Worm (Caenorhabditis elegans) whole organism, mixed stage, embryonic: ENCODE results near the gene irld-51.

ENCODE experiments used
- M03D4.4 ChIP-seq: sonication (generic microtip); optimal IDR thresholded peaks from 2 replicates; lab custom pipeline; 2017; ENCODE audit warnings: mild to moderate bottlenecking, missing genetic modification characterization, missing compliant biosample characterization
- bed-3 ChIP-seq: fragments of 200-800 bp; sonication (Bioruptor generic); optimal IDR thresholded peaks from 3 replicates; lab custom pipeline; 2018; ENCODE audit warnings: mild to moderate bottlenecking, missing genetic modification characterization, moderate library complexity, missing compliant biosample characterization
- ceh-39 ChIP-seq: fragments of 150-350 bp; optimal IDR thresholded peaks from 2 replicates; lab custom pipeline; 2014; ENCODE audit warnings: missing biosample characterization, missing genetic modification characterization
- ceh-43 ChIP-seq: fragments of 200-800 bp; sonication (Bioruptor generic); optimal IDR thresholded peaks from 2 replicates; lab custom pipeline; 2018; ENCODE audit warnings: mild to moderate bottlenecking, missing genetic modification characterization, moderate library complexity, missing compliant biosample characterization
- ceh-83 ChIP-seq: fragments of 200-800 bp; sonication (Bioruptor generic); optimal IDR thresholded peaks from 2 replicates; lab custom pipeline; 2018; ENCODE audit warnings: mild to moderate bottlenecking, missing genetic modification characterization, missing compliant biosample characterization
- ces-1 ChIP-seq: fragments of 150-350 bp; optimal IDR thresholded peaks from 2 replicates; lab custom pipeline; 2014; ENCODE audit warnings: missing biosample characterization, missing genetic modification reagents, missing genetic modification characterization
- cnd-1 ChIP-seq: fragments of 200-800 bp; sonication (Bioruptor generic); optimal IDR thresholded peaks from 2 replicates; lab custom pipeline; 2018; ENCODE audit warnings: mild to moderate bottlenecking, missing genetic modification characterization, missing compliant biosample characterization
- drap-1 ChIP-seq: fragments of 200-800 bp; sonication (Bioruptor generic); optimal IDR thresholded peaks from 3 replicates; lab custom pipeline; 2018; ENCODE audit warnings: mild to moderate bottlenecking, missing genetic modification characterization, missing compliant biosample characterization
- elt-1 ChIP-seq: sonication (generic microtip); optimal IDR thresholded peaks from 2 replicates; lab custom pipeline; 2017; ENCODE audit warnings: missing genetic modification characterization, mild to moderate bottlenecking, missing compliant biosample characterization, antibody characterized with exemption, moderate library complexity, borderline replicate concordance; ENCODE audit not compliant: insufficient read depth
- elt-3 ChIP-seq: fragments of 150-350 bp; optimal IDR thresholded peaks from 2 replicates; lab custom pipeline; 2014; ENCODE audit warnings: missing biosample characterization, missing genetic modification characterization
- flh-1 ChIP-seq: fragments of 200-800 bp; sonication (Bioruptor generic); optimal IDR thresholded peaks from 2 replicates; lab custom pipeline; 2018; ENCODE audit warnings: mild to moderate bottlenecking, missing genetic modification characterization, moderate library complexity, missing compliant biosample characterization
- hlh-1 ChIP-seq: fragments of 150-350 bp; optimal IDR thresholded peaks from 2 replicates; lab custom pipeline; 2014; ENCODE audit warnings: missing biosample characterization, missing genetic modification reagents, missing genetic modification characterization
- lin-13 ChIP-seq: fragments of 150-350 bp; optimal IDR thresholded peaks from 2 replicates; lab custom pipeline; 2014; ENCODE audit warnings: missing biosample characterization, missing genetic modification characterization
- lin-32 ChIP-seq: fragments of 200-800 bp; sonication (Bioruptor generic); optimal IDR thresholded peaks from 2 replicates; lab custom pipeline; 2018; ENCODE audit warnings: mild to moderate bottlenecking, missing genetic modification characterization, missing compliant biosample characterization
- lsy-2 ChIP-seq: fragments of 150-350 bp; optimal IDR thresholded peaks from 2 replicates; lab custom pipeline; 2014; ENCODE audit warnings: missing biosample characterization, missing genetic modification characterization
- mab-5 ChIP-seq: fragments of 150-350 bp; optimal IDR thresholded peaks from 2 replicates; lab custom pipeline; 2014; ENCODE audit warnings: missing biosample characterization, missing genetic modification characterization
- mep-1 ChIP-seq: fragments of 150-350 bp; optimal IDR thresholded peaks from 2 replicates; lab custom pipeline; 2017; ENCODE audit warnings: missing biosample characterization, missing genetic modification reagents, missing genetic modification characterization, inconsistent platforms
- mls-2 ChIP-seq: sonication (generic microtip); optimal IDR thresholded peaks from 2 replicates; lab custom pipeline; 2016; ENCODE audit warnings: mild to moderate bottlenecking, missing genetic modification characterization, moderate library complexity, missing compliant biosample characterization
- nhr-12 ChIP-seq: fragments of 150-350 bp; optimal IDR thresholded peaks from 2 replicates; lab custom pipeline; 2014; ENCODE audit warnings: missing biosample characterization, missing genetic modification characterization
- nhr-2 ChIP-seq: fragments of 150-350 bp; optimal IDR thresholded peaks from 2 replicates; lab custom pipeline; 2014; ENCODE audit warnings: missing biosample characterization, missing genetic modification characterization
- nhr-237 ChIP-seq: fragments of 150-350 bp; optimal IDR thresholded peaks from 2 replicates; lab custom pipeline; 2014; ENCODE audit warnings: missing biosample characterization, missing genetic modification characterization
- nhr-28 ChIP-seq: fragments of 150-350 bp; optimal IDR thresholded peaks from 2 replicates; lab custom pipeline; 2014; ENCODE audit warnings: missing biosample characterization, missing genetic modification characterization
- nhr-76 ChIP-seq: sonication (generic microtip); optimal IDR thresholded peaks from 2 replicates; lab custom pipeline; 2017; ENCODE audit warnings: missing biosample characterization, missing genetic modification characterization
- pha-4 ChIP-seq: fragments of 150-350 bp; optimal IDR thresholded peaks from 2 replicates; lab custom pipeline; 2018; ENCODE audit warnings: missing biosample characterization, missing genetic modification reagents, missing genetic modification characterization
- sem-2 ChIP-seq: fragments of 200-800 bp; sonication (Bioruptor generic); optimal IDR thresholded peaks from 2 replicates; lab custom pipeline; 2018; ENCODE audit warnings: mild to moderate bottlenecking, missing genetic modification characterization, missing compliant biosample characterization
- snpc-4 ChIP-seq: fragments of 150-350 bp; optimal IDR thresholded peaks from 2 replicates; lab custom pipeline; 2014; ENCODE audit warnings: missing biosample characterization, missing genetic modification characterization
- sptf-1 ChIP-seq: sonication (generic microtip); optimal IDR thresholded peaks from 2 replicates; lab custom pipeline; 2017; ENCODE audit warnings: mild to moderate bottlenecking, missing genetic modification characterization, moderate library complexity, missing compliant biosample characterization
- tbx-8 ChIP-seq: fragments of 200-800 bp; sonication (Bioruptor generic); optimal IDR thresholded peaks from 2 replicates; lab custom pipeline; 2018; ENCODE audit warnings: mild to moderate bottlenecking, missing genetic modification characterization, moderate library complexity, missing compliant biosample characterization
- unc-120 ChIP-seq: sonication (generic microtip); optimal IDR thresholded peaks from 2 replicates; lab custom pipeline; 2017; ENCODE audit warnings: missing genetic modification characterization, missing compliant biosample characterization; ENCODE audit not compliant: poor library complexity, severe bottlenecking
- unc-39 ChIP-seq: fragments of 150-350 bp; optimal IDR thresholded peaks from 2 replicates; lab custom pipeline; 2014; ENCODE audit warnings: missing biosample characterization, missing genetic modification characterization
- zip-8 ChIP-seq: fragments of 150-350 bp; optimal IDR thresholded peaks from 2 replicates; lab custom pipeline; 2014; ENCODE audit warnings: missing biosample characterization, missing genetic modification characterization
- ztf-11 ChIP-seq: fragments of 150-350 bp; optimal IDR thresholded peaks from 2 replicates; lab custom pipeline; 2014; ENCODE audit warnings: missing biosample characterization, missing genetic modification characterization

Gene irld-51

DNA sequence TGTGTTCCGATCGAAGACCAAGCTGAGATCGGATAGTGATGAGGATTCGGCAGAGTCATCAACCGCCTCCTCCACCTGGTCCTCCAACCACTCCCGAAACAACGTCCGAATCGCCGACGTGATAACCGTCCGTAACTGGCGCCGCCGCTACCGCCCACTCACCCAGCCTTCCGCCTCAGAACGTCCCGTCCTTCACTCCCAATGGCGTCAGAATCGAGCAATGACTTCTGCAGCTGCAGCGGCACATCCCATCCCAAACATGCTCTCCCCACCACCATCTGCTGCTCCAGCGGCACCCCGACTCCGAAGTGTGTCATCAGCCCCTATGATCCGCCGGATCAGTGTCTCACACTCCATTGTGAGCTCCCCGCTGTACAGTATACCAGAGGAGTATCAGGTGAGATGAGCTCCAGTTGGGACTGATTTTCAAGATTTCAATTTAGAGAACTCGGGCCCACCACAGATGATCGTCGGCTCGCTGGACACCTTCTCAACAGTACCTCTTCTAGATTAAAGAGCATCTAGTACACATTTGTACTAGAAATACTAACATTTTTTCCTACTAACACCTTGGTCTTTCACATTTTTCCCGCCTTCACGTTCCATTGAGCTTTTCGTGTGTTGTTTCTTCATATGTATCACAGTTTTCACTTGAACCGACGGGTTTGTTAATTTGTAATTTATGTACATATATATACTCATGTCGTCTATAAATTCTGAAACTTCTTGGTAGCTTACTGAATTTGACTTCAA, 26.5 kb downstream of the irld-51 start:
- no peak for TF ChIP-seq nhr-12 (tag; lab: Kevin White, UChicago)
- no peak for TF ChIP-seq lin-13 (tag; lab: Kevin White, UChicago)
- no peak for TF ChIP-seq nhr-76 (tag; lab: Kevin White, UChicago)
- no peak for TF ChIP-seq cnd-1
- no peak for TF ChIP-seq unc-39 (tag; lab: Kevin White, UChicago)
- no peak for TF ChIP-seq sem-2
- no peak for TF ChIP-seq elt-3
- no peak for TF ChIP-seq hlh-1 (tag; lab: Kevin White, UChicago)
- TF ChIP-seq tbx-8, result no peak
- TF ChIP-seq unc-120 (tag; lab: Kevin White, UChicago), result no peak
- no peak for TF ChIP-seq pha-4 (tag; lab: Kevin White, UChicago)
- TF ChIP-seq zip-8 (tag; lab: Kevin White, UChicago), result no peak
- no peak for TF ChIP-seq mep-1 (tag; lab: Kevin White, UChicago)
- TF ChIP-seq drap-1, result no peak
- no peak for TF ChIP-seq nhr-2 (tag; lab: Kevin White, UChicago)
- no peak for TF ChIP-seq snpc-4 (tag; lab: Kevin White, UChicago)
- TF ChIP-seq ceh-83 (GFP tag; lab: Kevin White, UChicago), result no peak
- TF ChIP-seq ztf-11 (tag; lab: Kevin White, UChicago), result no peak

DNA sequence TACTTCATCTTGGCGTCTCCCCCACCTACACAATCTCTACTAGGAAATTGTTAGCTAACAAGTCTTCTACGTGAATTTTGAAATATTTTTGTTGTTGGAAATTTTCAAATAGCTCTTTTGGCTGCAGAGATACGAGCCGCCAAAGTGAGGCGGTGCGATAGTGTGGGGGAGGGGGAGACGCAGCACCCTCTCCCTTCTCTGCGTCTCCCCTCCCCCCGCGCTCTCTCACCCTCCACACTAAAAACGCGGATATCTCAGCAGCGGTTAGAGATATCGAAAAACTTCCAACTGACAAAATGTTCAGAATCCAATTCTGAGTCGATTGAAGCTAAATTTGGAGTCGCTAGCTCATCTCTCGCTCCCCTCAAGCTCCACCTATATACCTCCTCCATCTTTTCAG, 27.5 kb downstream of the irld-51 start:
- TF ChIP-seq nhr-76 (tag; lab: Kevin White, UChicago) (no peak), mls-2 (no peak), nhr-12 (tag; lab: Kevin White, UChicago) (no peak)

DNA sequence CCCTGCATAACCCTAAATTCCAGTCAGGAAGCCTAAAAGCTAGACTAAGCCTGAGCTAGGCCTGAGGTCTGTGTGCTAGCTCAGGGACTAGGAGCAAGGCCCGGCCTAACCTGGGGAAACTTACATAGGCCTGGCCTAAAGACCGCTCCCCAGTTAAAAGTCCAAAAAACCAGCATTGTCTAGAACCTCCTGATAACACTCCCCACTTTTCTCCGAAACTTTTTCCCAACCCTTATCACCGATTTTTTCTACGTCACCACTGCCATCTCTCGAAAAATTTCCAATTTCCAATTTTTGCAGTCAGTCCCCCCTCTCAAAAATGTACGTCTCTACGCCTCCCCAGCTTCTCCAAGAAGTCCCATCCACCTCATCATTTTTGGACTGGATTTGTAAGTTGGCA, 28.9 kb downstream of the irld-51 start, which contains the start of gene ZK355.2:
TSS of gene ZK355.2 (plus strand) at position 301 of the 400 bp plus-strand sequence.
- TF ChIP-seq sem-2 (no peak), nhr-12 (tag; lab: Kevin White, UChicago) (no peak), unc-120 (tag; lab: Kevin White, UChicago) (no peak), hlh-1 (tag; lab: Kevin White, UChicago) (no peak), ceh-39 (no peak), lsy-2 (no peak), flh-1 (GFP tag; lab: Kevin White, UChicago) (no peak)

ce11 chrII:2922782-2923181, 29.7 kb downstream of the irld-51 start:
- TF ChIP-seq lin-13 (tag; lab: Kevin White, UChicago), result no peak
- no peak for TF ChIP-seq ceh-43 (GFP tag; lab: Kevin White, UChicago)
- no peak for TF ChIP-seq bed-3 (GFP tag; lab: Kevin White, UChicago)
- TF ChIP-seq ceh-83 (GFP tag; lab: Kevin White, UChicago), result no peak
- TF ChIP-seq sem-2, result no peak
- TF ChIP-seq nhr-12 (tag; lab: Kevin White, UChicago), result no peak
- no peak for TF ChIP-seq lin-32
- TF ChIP-seq nhr-237, result no peak

DNA sequence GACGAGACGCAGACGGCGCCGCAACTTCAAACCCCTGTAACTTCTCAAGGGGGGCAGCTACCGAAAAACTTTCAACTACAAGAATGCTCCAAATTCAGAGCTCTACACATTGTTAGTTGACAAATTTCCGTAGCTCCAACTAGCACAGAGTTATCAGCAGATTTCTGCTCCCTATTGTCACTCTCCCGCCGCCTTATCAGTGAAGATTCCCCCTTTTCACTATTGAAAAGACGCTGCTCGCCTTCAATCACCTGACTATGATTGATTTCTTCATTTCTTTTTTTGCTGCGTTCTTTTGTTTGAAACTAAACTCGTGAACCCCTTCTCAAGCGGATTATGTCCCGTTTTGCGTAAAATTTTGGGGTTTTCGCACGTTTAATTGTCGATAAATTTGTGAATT, 30.2 kb downstream of the irld-51 start:
- no peak for TF ChIP-seq drap-1
- no peak for TF ChIP-seq zip-8 (tag; lab: Kevin White, UChicago)
- no peak for TF ChIP-seq sem-2
- no peak for TF ChIP-seq elt-3
- TF ChIP-seq M03D4.4, result no peak
- TF ChIP-seq elt-1, result no peak
- no peak for TF ChIP-seq mls-2
- TF ChIP-seq lsy-2, result no peak
- no peak for TF ChIP-seq ceh-83 (GFP tag; lab: Kevin White, UChicago)
- no peak for TF ChIP-seq nhr-28 (tag; lab: Kevin White, UChicago)
- TF ChIP-seq ces-1, result no peak
- TF ChIP-seq, all 35 proteins: peak for 0

DNA sequence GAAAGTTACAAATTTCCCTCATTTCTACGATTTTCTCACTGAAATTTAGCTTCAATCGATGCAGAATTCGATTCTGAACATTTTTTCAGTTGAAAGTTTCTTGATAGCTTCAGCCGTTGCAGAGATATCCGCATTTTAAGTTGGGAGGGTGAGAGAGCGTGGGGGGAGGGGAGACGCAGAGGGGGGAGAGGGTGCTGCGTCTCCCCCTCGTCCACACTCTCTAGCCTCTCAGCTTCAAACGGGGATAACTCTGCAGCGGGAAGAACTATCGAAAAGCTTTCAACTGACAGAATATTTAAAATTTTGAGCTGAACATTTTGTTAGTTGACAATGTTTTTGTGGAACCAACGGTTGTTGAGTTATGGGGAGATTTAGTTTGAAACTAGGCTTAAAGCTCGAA, 30.7 kb downstream of the irld-51 start:
- no peak for TF ChIP-seq unc-39 (tag; lab: Kevin White, UChicago)
- TF ChIP-seq sem-2, result no peak
- TF ChIP-seq flh-1 (GFP tag; lab: Kevin White, UChicago), result no peak
- no peak for TF ChIP-seq M03D4.4
- TF ChIP-seq nhr-2 (tag; lab: Kevin White, UChicago), result no peak
- no peak for TF ChIP-seq snpc-4 (tag; lab: Kevin White, UChicago)
- TF ChIP-seq mab-5, result no peak
- TF ChIP-seq nhr-237, result no peak
- no peak for TF ChIP-seq cnd-1
- TF ChIP-seq nhr-76 (tag; lab: Kevin White, UChicago), result no peak
- TF ChIP-seq unc-120 (tag; lab: Kevin White, UChicago), result no peak
- TF ChIP-seq nhr-28 (tag; lab: Kevin White, UChicago), result no peak
- no peak for TF ChIP-seq elt-3
- TF ChIP-seq mls-2, result no peak
- no peak for TF ChIP-seq sptf-1
